Worm (Caenorhabditis elegans) whole organism, midembryonic: ENCODE measurements around the gene folt-1.

Experiments used
- cog-1 ChIP-seq: sonication (generic microtip); optimal IDR thresholded peaks from 2 replicates; lab custom pipeline; 2016; ENCODE audit warnings: missing genetic modification characterization, missing compliant biosample characterization
- ztf-23 ChIP-seq: fragments of 200-800 bp; sonication (Bioruptor generic); IDR thresholded peaks from 2 replicates; pipeline ENCODE4 v1.3.6; 2022; ENCODE audit warnings: missing genetic modification reagents, missing genetic modification characterization, missing compliant biosample characterization
- ztf-29 ChIP-seq: fragments of 200-800 bp; sonication (Bioruptor generic); IDR thresholded peaks from 2 replicates; pipeline ENCODE4 v1.3.6; 2022; ENCODE audit warnings: missing genetic modification reagents, missing genetic modification characterization, missing compliant biosample characterization

ce11 chrV:11119294-11119755 lies 22.0 kb upstream of the folt-1 start, which contains the start of gene scb-1:
- TF ChIP-seq ztf-23 (GFP tag; lab: Robert Waterston, UW): no peak
- no peak for TF ChIP-seq ztf-29
- no peak for TF ChIP-seq cog-1
